Worm (Caenorhabditis elegans) whole organism, L4/young adult: ENCODE measurements around the gene K12G11.6.

Experiments used
- W03F9.2 ChIP-seq: fragments of 150-350 bp; optimal IDR thresholded peaks from 2 replicates; lab custom pipeline; 2014; ENCODE audit warnings: missing biosample characterization, missing genetic modification characterization
- dao-5 ChIP-seq: sonication (generic microtip); optimal IDR thresholded peaks from 2 replicates; lab custom pipeline; 2016; ENCODE audit warnings: missing genotype, missing genetic modification characterization, moderate library complexity, missing compliant biosample characterization
- him-1 ChIP-seq: sonication (generic microtip); optimal IDR thresholded peaks from 2 replicates; lab custom pipeline; 2016; ENCODE audit warnings: missing genotype, missing genetic modification reagents, missing genetic modification characterization, missing compliant biosample characterization

The K12G11.6 gene

DNA sequence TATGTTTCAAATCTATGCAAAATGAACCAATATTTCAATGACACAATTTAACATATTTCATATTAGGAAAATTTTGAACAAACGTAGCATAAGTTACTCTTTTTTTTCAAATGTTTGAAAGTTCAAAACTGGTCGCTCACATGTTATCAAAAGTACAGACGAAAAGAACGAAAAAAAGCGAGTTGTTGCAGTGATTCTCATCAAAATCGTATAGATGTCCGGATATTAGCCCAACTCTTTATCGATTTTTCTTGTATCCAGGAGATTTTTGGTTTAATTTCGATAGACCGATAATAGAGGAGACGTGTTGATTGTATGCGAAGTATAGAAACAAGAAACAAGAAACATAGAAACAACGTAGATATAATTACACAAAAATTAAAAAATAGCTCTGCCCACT, 46.2 kb downstream of the K12G11.6 start:
- no peak for TF ChIP-seq W03F9.2 (tag; lab: Kevin White, UChicago)
- TF ChIP-seq dao-5 (tag; lab: Kevin White, UChicago): no peak
- no peak for TF ChIP-seq him-1 (tag; lab: Kevin White, UChicago)

DNA sequence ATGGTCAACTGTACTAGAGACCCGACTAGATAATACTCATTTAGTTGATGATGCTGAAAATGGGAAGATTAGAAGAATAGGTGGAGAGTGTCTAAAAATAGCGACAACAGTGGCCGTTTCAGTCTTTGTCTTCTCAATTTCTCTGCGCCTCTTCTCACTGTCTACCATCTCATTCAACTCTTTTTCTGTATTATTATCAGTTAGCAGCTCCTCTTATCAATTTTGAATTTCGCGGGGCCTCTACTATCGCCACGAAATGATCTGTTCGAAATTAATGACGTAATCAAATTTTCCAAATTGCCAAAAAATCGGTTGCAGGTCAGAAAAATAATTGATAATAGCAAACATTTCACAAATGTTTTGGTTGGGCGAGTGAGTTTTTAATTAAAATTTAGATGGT, 47.5 kb downstream of the K12G11.6 start:
- TF ChIP-seq him-1 (tag; lab: Kevin White, UChicago): no peak
- TF ChIP-seq dao-5 (tag; lab: Kevin White, UChicago): no peak
- TF ChIP-seq W03F9.2 (tag; lab: Kevin White, UChicago): no peak

DNA sequence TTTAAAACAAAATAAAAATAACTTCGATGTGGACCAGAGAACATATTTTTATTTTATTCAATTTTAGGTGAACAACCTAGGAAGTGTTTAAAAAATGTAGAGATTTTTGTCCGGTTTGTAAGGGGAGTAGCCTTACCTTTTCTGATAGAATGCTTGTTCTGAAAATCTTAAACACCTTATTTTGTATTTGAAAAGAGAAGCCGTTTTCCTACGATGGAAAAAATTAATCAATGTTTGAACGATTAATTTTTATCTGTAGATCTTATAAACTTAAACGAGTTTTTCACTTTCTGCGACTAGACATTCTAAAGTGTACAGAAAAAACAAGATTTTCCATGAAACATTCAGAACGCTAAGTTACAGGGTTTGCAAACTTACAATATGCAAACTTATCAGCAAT, 48.2 kb downstream of the K12G11.6 start, which contains the start of gene F58H1.6:
F58H1.6 (plus strand) TSS at position 301 of the 400 bp plus-strand sequence.
- TF ChIP-seq W03F9.2 (tag; lab: Kevin White, UChicago) (no peak), him-1 (tag; lab: Kevin White, UChicago) (no peak), dao-5 (tag; lab: Kevin White, UChicago) (no peak)

DNA sequence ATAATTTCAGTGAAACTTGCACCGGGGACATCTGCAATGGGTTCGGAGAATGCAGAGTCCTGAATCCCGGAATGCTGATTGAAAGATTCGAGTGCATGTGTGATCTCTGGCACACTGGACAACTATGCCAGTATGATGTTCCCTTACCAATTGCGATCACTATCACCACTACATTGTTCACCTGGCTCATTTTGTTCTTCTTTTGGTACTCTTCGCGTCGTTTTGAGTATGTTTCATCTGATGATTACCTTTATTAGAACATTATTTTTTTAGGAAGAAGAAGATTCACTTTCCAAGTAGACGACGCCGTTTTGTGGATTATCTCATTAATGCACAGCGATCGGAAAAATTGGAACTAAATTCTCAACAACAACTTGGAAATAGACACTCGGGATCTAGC, 49.6 kb downstream of the K12G11.6 start:
- TF ChIP-seq dao-5 (tag; lab: Kevin White, UChicago) (no peak), W03F9.2 (tag; lab: Kevin White, UChicago) (no peak), him-1 (tag; lab: Kevin White, UChicago) (no peak)

DNA sequence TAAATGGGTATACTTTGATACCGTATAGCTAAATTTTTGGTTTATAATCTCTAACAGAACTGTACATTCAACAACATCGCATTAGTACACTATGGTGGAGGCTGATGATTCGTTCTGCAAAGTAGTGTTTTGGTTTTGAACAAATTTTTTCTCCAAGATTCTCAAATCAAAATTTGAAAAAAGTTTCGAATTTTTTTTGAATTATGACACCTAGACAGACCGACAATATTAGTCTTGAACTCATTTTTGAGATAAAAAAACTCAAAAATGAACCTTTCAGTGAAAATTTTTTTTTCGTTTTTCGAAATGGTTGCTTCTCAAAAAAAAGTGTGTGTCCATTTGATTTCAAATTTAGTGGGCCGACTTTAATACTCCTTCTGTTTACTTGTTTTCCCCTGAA, 51.3 kb downstream of the K12G11.6 start:
- TF ChIP-seq dao-5 (tag; lab: Kevin White, UChicago): no peak
